Worm (Caenorhabditis elegans): ENCODE data around the gene ins-3.
A peak's percentile ranks its signal among the peaks of the same experiment; 100 is the strongest.

The ins-3 gene

DNA sequence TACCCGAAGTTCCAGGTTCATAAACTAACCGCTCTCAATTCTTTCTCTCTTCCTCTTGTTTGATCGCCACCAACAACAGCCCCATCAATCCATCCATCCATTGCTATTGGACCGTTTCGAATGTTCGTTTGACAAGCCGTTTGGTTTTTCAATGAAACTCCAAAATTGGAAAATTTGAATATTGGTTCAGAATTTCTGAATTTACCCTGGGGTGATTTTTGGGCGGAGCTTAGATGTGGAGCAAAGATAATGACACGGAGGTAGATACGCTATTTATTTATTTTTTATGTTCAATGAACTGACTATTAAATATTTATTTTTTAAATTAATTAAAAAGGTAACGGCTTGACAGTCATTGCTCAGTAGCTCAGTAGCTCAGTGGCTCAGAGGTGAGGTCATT lies 46.3 kb downstream of the ins-3 start, which contains the start of gene B0034.2:
Gene B0034.2, minus strand, starts transcription at position 101 of the 400 bp plus-strand sequence.
- TF ChIP-seq nfya-1 (tag; optimal IDR thresholded peaks at IDR 0.05; ENCODE audit: insufficient read depth): no peak
- no peak for TF ChIP-seq nhr-12 (tag; optimal IDR thresholded peaks at IDR 0.05)
- TF ChIP-seq egl-5 (tag; optimal IDR thresholded peaks at IDR 0.05): no peak
- TF ChIP-seq ceh-82 (tag; optimal IDR thresholded peaks at IDR 0.05): no peak

DNA sequence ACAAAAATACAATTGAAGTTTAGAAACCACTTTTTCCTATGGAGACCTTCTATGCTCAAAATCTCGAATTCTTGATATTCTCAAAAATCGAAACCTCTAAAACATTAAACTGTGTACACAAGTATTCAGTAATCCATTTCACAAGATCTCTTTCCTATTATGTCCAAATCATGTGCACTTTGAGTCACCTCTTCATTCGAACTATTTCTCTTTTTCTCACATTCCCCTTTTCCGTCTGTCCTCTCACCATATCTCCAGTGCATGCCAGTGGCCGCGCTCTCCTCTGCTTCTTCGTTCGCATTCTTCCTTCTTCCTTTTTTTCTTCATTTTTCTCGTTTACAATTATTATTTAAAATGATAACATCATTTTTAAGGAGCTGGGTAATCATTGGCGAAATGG lies 48.0 kb downstream of the ins-3 start, which contains the start of gene F28B12.1:
Gene F28B12.1, plus strand, starts transcription at position 335 of the 400 bp plus-strand sequence.
- TF ChIP-seq egl-27 (tag; optimal IDR thresholded peaks at IDR 0.05) (no peak), ztf-4 (tag; optimal IDR thresholded peaks at IDR 0.05) (no peak), lin-15B (tag; optimal IDR thresholded peaks at IDR 0.05) (no peak), mml-1 (tag; optimal IDR thresholded peaks at IDR 0.05) (no peak), tbx-2 (tag; optimal IDR thresholded peaks at IDR 0.05) (no peak), ama-1 (optimal IDR thresholded peaks at IDR 0.05) (no peak), ceh-16 (tag; optimal IDR thresholded peaks at IDR 0.05) (no peak), unc-39 (tag; optimal IDR thresholded peaks at IDR 0.05) (no peak), lsy-12 (tag; optimal IDR thresholded peaks at IDR 0.05) (no peak), nhr-25 (tag; optimal IDR thresholded peaks at IDR 0.05) (no peak), pha-4 (tag; optimal IDR thresholded peaks at IDR 0.05) (no peak), fkh-10 (GFP tag; optimal IDR thresholded peaks at IDR 0.05) (peak; percentile 5), sea-2 (GFP tag; optimal IDR thresholded peaks at IDR 0.05) (no peak), ceh-9 (tag; optimal IDR thresholded peaks at IDR 0.05) (no peak), ZK546.5 (tag; optimal IDR thresholded peaks at IDR 0.05) (no peak), egl-5 (tag; optimal IDR thresholded peaks at IDR 0.05) (no peak), elt-2 (tag; optimal IDR thresholded peaks at IDR 0.05) (no peak), nfya-1 (tag; optimal IDR thresholded peaks at IDR 0.05; ENCODE audit: insufficient read depth) (peak; percentile 49), lin-39 (tag; optimal IDR thresholded peaks at IDR 0.05) (no peak), skn-1 (tag; optimal IDR thresholded peaks at IDR 0.05) (no peak), nhr-11 (tag; optimal IDR thresholded peaks at IDR 0.05) (no peak), elt-1 (tag; optimal IDR thresholded peaks at IDR 0.05) (no peak), zag-1 (tag; optimal IDR thresholded peaks at IDR 0.05) (no peak), ceh-28 (tag; optimal IDR thresholded peaks at IDR 0.05) (no peak), hmg-11 (tag; optimal IDR thresholded peaks at IDR 0.05) (peak; percentile 37)

DNA sequence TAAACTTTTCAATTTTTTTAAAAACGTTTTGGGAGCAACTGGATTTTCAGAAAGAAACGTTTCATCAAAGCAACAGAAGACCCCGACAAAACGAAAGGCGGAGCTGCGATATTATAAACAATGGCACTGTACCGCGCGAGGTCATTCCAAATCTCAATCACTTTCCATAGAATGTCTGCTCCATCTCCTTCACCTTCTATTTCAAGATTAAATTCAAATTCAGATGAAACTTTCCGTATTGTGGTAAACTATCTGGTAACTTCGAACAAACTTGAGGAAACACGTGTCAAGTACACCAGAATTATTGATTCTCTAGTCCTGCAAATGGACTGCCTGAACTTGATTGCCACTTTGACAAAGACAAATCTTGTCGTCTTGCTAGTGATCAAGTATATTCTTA lies 49.8 kb downstream of the ins-3 start, which contains the start of gene F28B12.6:
Gene F28B12.6, plus strand, starts transcription at position 49 of the 400 bp plus-strand sequence.
- TF ChIP-seq hmg-11 (tag; optimal IDR thresholded peaks at IDR 0.05): no peak
- no peak for TF ChIP-seq ceh-82 (tag; optimal IDR thresholded peaks at IDR 0.05)
- TF ChIP-seq ceh-16 (tag; optimal IDR thresholded peaks at IDR 0.05): no peak
- no peak for TF ChIP-seq R02D3.7 (tag; optimal IDR thresholded peaks at IDR 0.05)
- TF ChIP-seq snpc-4 (tag; optimal IDR thresholded peaks at IDR 0.05): no peak
- no peak for TF ChIP-seq aly-2 (tag; optimal IDR thresholded peaks at IDR 0.05)
- no peak for TF ChIP-seq nhr-77 (tag; optimal IDR thresholded peaks at IDR 0.05)
- TF ChIP-seq nhr-23 (tag; optimal IDR thresholded peaks at IDR 0.05): no peak
- no peak for TF ChIP-seq ceh-9 (tag; optimal IDR thresholded peaks at IDR 0.05)
- TF ChIP-seq eor-1 (tag; optimal IDR thresholded peaks at IDR 0.05): no peak
- no peak for TF ChIP-seq nhr-67 (tag; optimal IDR thresholded peaks at IDR 0.05)
- TF ChIP-seq ztf-4 (tag; optimal IDR thresholded peaks at IDR 0.05): no peak
- TF ChIP-seq nhr-237 (tag; optimal IDR thresholded peaks at IDR 0.05): no peak
- no peak for TF ChIP-seq elt-3 (tag; optimal IDR thresholded peaks at IDR 0.05)
- no peak for TF ChIP-seq elt-2 (tag; optimal IDR thresholded peaks at IDR 0.05)
- TF ChIP-seq elt-1 (tag; optimal IDR thresholded peaks at IDR 0.05): no peak
- TF ChIP-seq fos-1 (tag; optimal IDR thresholded peaks at IDR 0.05): no peak

Measured in whole organism, L3 larva.